Fruit fly (Drosophila melanogaster) whole organism, wandering third instar larva: Measurements from ENCODE around the gene CG2983.

Source experiments
- Abd-B ChIP-seq: fragments of >200 bp; optimal IDR thresholded peaks from 2 replicates; lab custom pipeline; 2017; ENCODE audit warnings: missing biosample characterization, missing genetic modification characterization
- CG32264 ChIP-seq: fragments of 200-800 bp; sonication (Bioruptor generic); optimal IDR thresholded peaks from 2 replicates; lab custom pipeline; 2016; ENCODE audit warnings: missing biosample characterization, missing genetic modification characterization
- CG9705 ChIP-seq: fragments of 200-800 bp; sonication (Bioruptor generic); optimal IDR thresholded peaks from 2 replicates; lab custom pipeline; 2018; ENCODE audit warnings: missing biosample characterization, mild to moderate bottlenecking, missing genetic modification characterization
- CrebA ChIP-seq: fragments of 200-800 bp; sonication (Bioruptor generic); optimal IDR thresholded peaks from 2 replicates; lab custom pipeline; 2016; ENCODE audit warnings: missing biosample characterization, mild to moderate bottlenecking, missing genetic modification characterization, borderline replicate concordance
- Dfd ChIP-seq: fragments of >200 bp; optimal IDR thresholded peaks from 2 replicates; lab custom pipeline; 2017; ENCODE audit warnings: missing biosample characterization, missing genetic modification characterization
- Dif ChIP-seq: fragments of 200-275, 200-300 bp; sonication (Bioruptor generic); optimal IDR thresholded peaks from 2 replicates; lab custom pipeline; 2018; ENCODE audit warnings: missing biosample characterization, missing genetic modification characterization; ENCODE audit not compliant: partially characterized antibody
- GATAd ChIP-seq: sonication (Bioruptor generic); optimal IDR thresholded peaks from 2 replicates; lab custom pipeline; 2016; ENCODE audit warnings: missing biosample characterization, missing genetic modification characterization
- HLH106 ChIP-seq: fragments of 200-800 bp; optimal IDR thresholded peaks from 3 replicates; lab custom pipeline; 2019; ENCODE audit warnings: missing biosample characterization, mild to moderate bottlenecking, missing genetic modification characterization, moderate library complexity
- Hnf4 ChIP-seq: fragments of 200-800 bp; sonication (Bioruptor generic); optimal IDR thresholded peaks from 2 replicates; lab custom pipeline; 2016; ENCODE audit warnings: missing biosample characterization, mild to moderate bottlenecking, missing genetic modification characterization
- Hr78 ChIP-seq: fragments of >200 bp; optimal IDR thresholded peaks from 2 replicates; lab custom pipeline; 2017; ENCODE audit warnings: missing biosample characterization, missing genetic modification characterization
- Hr83 ChIP-seq: fragments of 200-300 bp; sonication (Bioruptor generic); optimal IDR thresholded peaks from 2 replicates; lab custom pipeline; 2016; ENCODE audit warnings: missing biosample characterization, mild to moderate bottlenecking, missing genetic modification characterization, moderate library complexity; ENCODE audit not compliant: poor library complexity, severe bottlenecking
- Jra ChIP-seq: sonication (Bioruptor generic); optimal IDR thresholded peaks from 2 replicates; lab custom pipeline; 2016; ENCODE audit warnings: missing biosample characterization, missing genetic modification characterization
- Mio ChIP-seq: sonication (Bioruptor generic); optimal IDR thresholded peaks from 2 replicates; lab custom pipeline; 2016; ENCODE audit warnings: missing biosample characterization, missing genetic modification characterization
- Myc ChIP-seq: fragments of >200 bp; optimal IDR thresholded peaks from 2 replicates; lab custom pipeline; 2017
- N ChIP-seq: fragments of >200 bp; optimal IDR thresholded peaks from 2 replicates; lab custom pipeline; 2018; ENCODE audit warnings: missing biosample characterization, missing external identifiers, missing genetic modification characterization
- OdsH ChIP-seq: fragments of 200-800 bp; sonication (Bioruptor generic); optimal IDR thresholded peaks from 2 replicates; lab custom pipeline; 2016; ENCODE audit warnings: missing biosample characterization, mild to moderate bottlenecking, missing genetic modification characterization
- Rel ChIP-seq, 2 experiments: fragments of 200-800 bp; sonication (Bioruptor generic) in 1 of 2; optimal IDR thresholded peaks; 2 replicates in 1 of 2; 3 replicates in 1 of 2; lab custom pipeline; 2016 to 2019; ENCODE audit warnings: mild to moderate bottlenecking in 2 of 2, missing biosample characterization in 2 of 2, missing genetic modification characterization in 2 of 2, moderate library complexity in 1 of 2
- Sp1 ChIP-seq: fragments of 200-800 bp; sonication (Bioruptor generic); optimal IDR thresholded peaks from 3 replicates; lab custom pipeline; 2019; ENCODE audit warnings: missing biosample characterization, mild to moderate bottlenecking, missing genetic modification characterization, moderate library complexity
- Vsx2 ChIP-seq: fragments of 200-300, 225-300 bp; sonication (Bioruptor generic); optimal IDR thresholded peaks from 2 replicates; lab custom pipeline; 2018; ENCODE audit warnings: missing biosample characterization, missing genetic modification characterization; ENCODE audit not compliant: partially characterized antibody
- br ChIP-seq: fragments of 200-800 bp; sonication (Bioruptor generic); optimal IDR thresholded peaks from 2 replicates; lab custom pipeline; 2016; ENCODE audit warnings: missing biosample characterization, missing genetic modification characterization
- brk ChIP-seq: fragments of 200-800 bp; sonication (Bioruptor generic); optimal IDR thresholded peaks from 2 replicates; lab custom pipeline; 2016; ENCODE audit warnings: missing biosample characterization, mild to moderate bottlenecking, missing genetic modification characterization
- dl ChIP-seq, 2 experiments: fragments of 175-275, 200-275 bp in 1 of 2; fragments of 200-275 bp in 1 of 2; sonication (Bioruptor generic); optimal IDR thresholded peaks; lab custom pipeline; 2018; ENCODE audit warnings: mild to moderate bottlenecking in 2 of 2, missing biosample characterization in 2 of 2, missing genetic modification characterization in 2 of 2, moderate library complexity in 2 of 2; ENCODE audit not compliant: partially characterized antibody in 2 of 2, insufficient read depth in 1 of 2
- dmrt93B ChIP-seq: fragments of 200-800 bp; sonication (Bioruptor generic); optimal IDR thresholded peaks from 2 replicates; lab custom pipeline; 2018; ENCODE audit warnings: missing biosample characterization, mild to moderate bottlenecking, missing genetic modification characterization
- dsf ChIP-seq: sonication (Bioruptor generic); optimal IDR thresholded peaks from 2 replicates; lab custom pipeline; 2016; ENCODE audit warnings: missing biosample characterization, missing genetic modification characterization, borderline replicate concordance
- ey ChIP-seq: fragments of 200-800 bp; sonication (Bioruptor generic); optimal IDR thresholded peaks from 2 replicates; lab custom pipeline; 2016; ENCODE audit warnings: missing biosample characterization, missing genetic modification characterization
- foxo ChIP-seq, 2 experiments: fragments of 200-800 bp; sonication (Bioruptor generic); optimal IDR thresholded peaks; 2 replicates in 1 of 2; 3 replicates in 1 of 2; lab custom pipeline; 2016 to 2017; ENCODE audit warnings: missing biosample characterization in 2 of 2, missing genetic modification characterization in 2 of 2
- fru ChIP-seq: fragments of 200-800 bp; sonication (Bioruptor generic); optimal IDR thresholded peaks from 3 replicates; lab custom pipeline; 2016; ENCODE audit warnings: missing biosample characterization, mild to moderate bottlenecking, missing genetic modification characterization
- h ChIP-seq: fragments of 200-800 bp; sonication (Bioruptor generic); optimal IDR thresholded peaks from 3 replicates; lab custom pipeline; 2016; ENCODE audit warnings: missing biosample characterization, mild to moderate bottlenecking, missing genetic modification characterization
- jim ChIP-seq: fragments of 175-275, 200-325 bp; sonication (Bioruptor generic); optimal IDR thresholded peaks from 2 replicates; lab custom pipeline; 2016; ENCODE audit warnings: missing biosample characterization, mild to moderate bottlenecking, missing genetic modification characterization
- lola ChIP-seq: fragments of >200 bp; optimal IDR thresholded peaks from 2 replicates; lab custom pipeline; 2017; ENCODE audit warnings: missing biosample characterization, missing genetic modification characterization
- pan ChIP-seq: fragments of >200 bp; optimal IDR thresholded peaks from 2 replicates; lab custom pipeline; 2017
- psq ChIP-seq: fragments of 200-800 bp; sonication (Bioruptor generic); optimal IDR thresholded peaks from 3 replicates; lab custom pipeline; 2017; ENCODE audit warnings: missing biosample characterization, mild to moderate bottlenecking, missing genetic modification characterization, moderate library complexity
- rgr ChIP-seq: fragments of 200-800 bp; sonication (Bioruptor generic); optimal IDR thresholded peaks from 3 replicates; lab custom pipeline; 2016; ENCODE audit warnings: missing biosample characterization, mild to moderate bottlenecking, missing genetic modification characterization
- sage ChIP-seq: fragments of 200-800 bp; sonication (Bioruptor generic); optimal IDR thresholded peaks from 2 replicates; lab custom pipeline; 2016; ENCODE audit warnings: missing biosample characterization, mild to moderate bottlenecking, missing genetic modification characterization
- sv ChIP-seq: fragments of 200-800 bp; sonication (Bioruptor generic); optimal IDR thresholded peaks from 3 replicates; lab custom pipeline; 2016; ENCODE audit warnings: missing biosample characterization, missing genetic modification characterization
- tai ChIP-seq: sonication (Bioruptor generic); optimal IDR thresholded peaks from 2 replicates; lab custom pipeline; 2016; ENCODE audit warnings: missing biosample characterization, missing genetic modification characterization
- usp ChIP-seq: fragments of >200 bp; optimal IDR thresholded peaks from 2 replicates; lab custom pipeline; 2017; ENCODE audit warnings: missing biosample characterization, missing genetic modification characterization
- woc ChIP-seq: sonication (Bioruptor generic); optimal IDR thresholded peaks from 2 replicates; lab custom pipeline; 2016; ENCODE audit warnings: missing biosample characterization, mild to moderate bottlenecking, missing genetic modification characterization

Gene CG2983

dm6 chr2L:2882968-2883702 is 35.7 kb downstream of the CG2983 start:
- TF ChIP-seq dmrt93B (GFP tag; lab: Kevin White, UChicago) = no peak
- no peak for TF ChIP-seq sage (GFP tag; lab: Kevin White, UChicago)
- no peak for TF ChIP-seq CG32264
- TF ChIP-seq brk (GFP tag; lab: Kevin White, UChicago) = no peak
- TF ChIP-seq Myc = no peak
- TF ChIP-seq OdsH = peak; percentile 65
- TF ChIP-seq woc (GFP tag; lab: Kevin White, UChicago) = no peak
- TF ChIP-seq Sp1 = peak; percentile 57
- TF ChIP-seq HLH106 = peak; percentile 37
- no peak for TF ChIP-seq CG9705 (GFP tag; lab: Kevin White, UChicago)
- TF ChIP-seq fru (GFP tag; lab: Kevin White, UChicago) = peak; percentile 70
- peak; percentile 54 for TF ChIP-seq ey
- peak in 1 of 2 experiments; percentile 79 for TF ChIP-seq foxo (GFP tag; optimal IDR thresholded peaks at IDR 0.05; lab: Kevin White, UChicago)
- no peak for TF ChIP-seq dl (GFP tag; optimal IDR thresholded peaks at IDR 0.05; lab: Kevin White, UChicago; ENCODE audit: insufficient read depth in 1 of 2, partially characterized antibody in 2 of 2)
- peak; percentile 80 for TF ChIP-seq h (GFP tag; lab: Kevin White, UChicago)
- peak; percentile 47 for TF ChIP-seq psq
- TF ChIP-seq CrebA (GFP tag; lab: Kevin White, UChicago) = no peak
- TF ChIP-seq lola (GFP tag; lab: Kevin White, UChicago) = no peak
- peak; percentile 44 for TF ChIP-seq Jra
- no peak for TF ChIP-seq pan (lab: Kevin White, UChicago)
- TF ChIP-seq Hr83 = peak; percentile 87
- no peak for TF ChIP-seq Mio (GFP tag; lab: Kevin White, UChicago)
- TF ChIP-seq sv (GFP tag; lab: Kevin White, UChicago) = no peak
- peak; percentile 66 for TF ChIP-seq jim (GFP tag; lab: Kevin White, UChicago)
- peak; percentile 64 for TF ChIP-seq rgr (GFP tag; lab: Kevin White, UChicago)
- TF ChIP-seq Hr78 (GFP tag; lab: Kevin White, UChicago) = no peak
- TF ChIP-seq dsf (GFP tag; lab: Kevin White, UChicago) = no peak
- TF ChIP-seq tai (GFP tag; lab: Kevin White, UChicago) = no peak
- no peak for TF ChIP-seq GATAd (GFP tag; lab: Kevin White, UChicago)
- TF ChIP-seq Rel (GFP tag; optimal IDR thresholded peaks at IDR 0.05; lab: Kevin White, UChicago) = no peak
- no peak for TF ChIP-seq Rel (tag; optimal IDR thresholded peaks at IDR 0.05; lab: Kevin White, UChicago)
- no peak for TF ChIP-seq N (GFP tag; lab: Kevin White, UChicago)
- TF ChIP-seq Dfd (GFP tag; lab: Kevin White, UChicago) = no peak
- no peak for TF ChIP-seq Abd-B (GFP tag; lab: Kevin White, UChicago)
- TF ChIP-seq Hnf4 (GFP tag; lab: Kevin White, UChicago) = peak; percentile 52
- TF ChIP-seq br (GFP tag; lab: Kevin White, UChicago) = peak; percentile 83
- no peak for TF ChIP-seq Dif (GFP tag; lab: Kevin White, UChicago)
- no peak for TF ChIP-seq Vsx2 (GFP tag; lab: Kevin White, UChicago)
- no peak for TF ChIP-seq usp (GFP tag; lab: Kevin White, UChicago)
- TF ChIP-seq, all 38 proteins: peak for 14

DNA sequence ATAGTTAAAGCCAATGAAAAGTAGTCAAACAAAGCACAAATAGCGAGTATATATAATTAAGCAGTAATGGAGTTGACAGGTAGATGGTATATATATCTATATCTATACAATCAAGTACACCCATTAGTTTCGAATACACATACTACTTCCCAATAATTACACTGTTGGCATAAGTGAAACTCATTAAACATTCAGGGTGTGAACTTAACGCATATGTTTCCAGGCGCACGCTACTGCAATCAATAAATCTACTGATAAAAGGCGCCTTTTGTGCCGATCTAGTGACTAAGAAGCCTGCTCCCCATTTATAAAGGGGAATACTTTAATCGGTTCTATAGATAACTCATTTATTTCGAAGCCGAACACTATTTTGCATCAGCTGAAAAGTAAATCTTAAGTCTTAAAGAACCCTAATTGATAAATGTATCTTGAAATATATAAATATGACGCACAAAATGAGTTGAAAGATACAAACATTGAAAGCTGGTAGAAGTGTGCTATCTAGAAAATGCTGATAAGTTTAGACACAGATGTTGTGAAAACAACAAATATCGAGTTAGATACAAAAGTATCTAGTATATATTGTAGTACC is 36.4 kb downstream of the CG2983 start:
- TF ChIP-seq OdsH (no peak), Hnf4 (GFP tag; lab: Kevin White, UChicago) (no peak), Rel (GFP tag; optimal IDR thresholded peaks at IDR 0.05; lab: Kevin White, UChicago) (no peak), Rel (tag; optimal IDR thresholded peaks at IDR 0.05; lab: Kevin White, UChicago) (peak; percentile 23)
- TF ChIP-seq, all 38 proteins: peak for 1
